Fruit fly (Drosophila melanogaster): ENCODE data around the gene CG42300.

Gene CG42300

DNA sequence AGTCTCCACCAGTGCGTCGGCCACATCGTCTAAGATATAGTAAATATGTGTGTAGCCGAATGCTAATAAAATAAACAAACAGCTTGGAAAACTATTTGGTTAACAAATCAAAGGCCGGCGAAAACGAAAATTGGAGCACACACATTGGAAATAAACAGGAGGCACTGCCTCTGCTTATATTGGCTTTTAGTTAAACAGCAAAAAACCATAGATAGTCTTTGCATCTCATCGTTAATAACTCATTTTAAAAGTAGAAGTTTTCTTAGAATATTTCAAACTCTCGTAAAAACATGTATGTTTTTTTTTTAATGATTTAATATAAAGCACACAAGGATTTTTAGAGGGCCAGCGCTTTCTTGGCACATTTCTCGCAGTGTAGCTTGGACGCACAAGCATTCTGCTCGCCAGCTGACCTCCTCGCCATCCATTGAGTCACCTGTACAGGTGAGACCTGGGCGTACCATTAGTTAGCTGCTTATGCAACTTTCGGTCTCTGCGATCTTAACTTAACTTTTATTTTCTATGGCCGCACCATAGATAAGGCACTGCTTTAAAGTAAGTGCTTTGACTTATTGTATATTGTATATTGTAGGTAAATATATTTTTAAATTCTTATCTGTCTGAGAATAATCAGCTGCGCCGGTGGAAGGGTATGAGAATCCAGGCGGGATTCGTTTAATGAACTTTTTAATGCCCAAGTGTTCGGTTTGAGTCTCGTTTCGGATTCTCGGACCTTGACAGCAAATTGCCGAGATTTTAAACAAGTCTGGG is 36.1 kb upstream of the CG42300 start (continued):
- no peak for TF ChIP-seq CG1792 (GFP tag; optimal IDR thresholded peaks at IDR 0.05)
- peak; percentile 17 for TF ChIP-seq MTF-1 (GFP tag; optimal IDR thresholded peaks at IDR 0.05; ENCODE audit: borderline replicate concordance)
- TF ChIP-seq so (GFP tag; IDR thresholded peaks at IDR 0.05): peak; percentile 39; the same call in 1 of the 3 replicates
- TF ChIP-seq Fer1 (GFP tag; optimal IDR thresholded peaks at IDR 0.05): peak; percentile 41
- 0 out of 3 replicates have a peak, but pooled peaks have one; percentile 30 for TF ChIP-seq croc (GFP tag; conservative IDR thresholded peaks at IDR 0.05)
- no peak for TF ChIP-seq crc (GFP tag; optimal IDR thresholded peaks at IDR 0.05)
- no peak for TF ChIP-seq HmgD (GFP tag; optimal IDR thresholded peaks at IDR 0.05)
- peak; percentile 21 for TF ChIP-seq CG8388 (GFP tag; optimal IDR thresholded peaks at IDR 0.05)
- TF ChIP-seq Usf (GFP tag; optimal IDR thresholded peaks at IDR 0.05): no peak
- no peak for TF ChIP-seq prd (optimal IDR thresholded peaks at IDR 0.05)
- TF ChIP-seq prd (GFP tag; IDR thresholded peaks at IDR 0.05): peak; percentile 60; the same call in 2 of the 3 replicates
- peak; percentile 27 for TF ChIP-seq CG3838 (GFP tag; optimal IDR thresholded peaks at IDR 0.05)
- no peak for TF ChIP-seq gfzf (GFP tag; optimal IDR thresholded peaks at IDR 0.05)
- TF ChIP-seq nau (GFP tag; optimal IDR thresholded peaks at IDR 0.05): no peak
- peak; percentile 1 for TF ChIP-seq HmgZ (tag; optimal IDR thresholded peaks at IDR 0.05)
- peak; percentile 19 for TF ChIP-seq CG4820 (GFP tag; optimal IDR thresholded peaks at IDR 0.05)
- TF ChIP-seq sqz (GFP tag; optimal IDR thresholded peaks at IDR 0.05): no peak
- TF ChIP-seq salm (tag; optimal IDR thresholded peaks at IDR 0.05): no peak
- peak; percentile 17 for TF ChIP-seq nerfin-1 (tag; optimal IDR thresholded peaks at IDR 0.05)
- no peak for TF ChIP-seq kah (GFP tag; optimal IDR thresholded peaks at IDR 0.05)
- TF ChIP-seq az2 (GFP tag; optimal IDR thresholded peaks at IDR 0.05): peak; percentile 51
- peak; percentile 30 for TF ChIP-seq zf30C (GFP tag; optimal IDR thresholded peaks at IDR 0.05)
- TF ChIP-seq tx (GFP tag; optimal IDR thresholded peaks at IDR 0.05): peak; percentile 7
- peak; percentile 18 for TF ChIP-seq dmrt11E (tag; optimal IDR thresholded peaks at IDR 0.05)
- TF ChIP-seq Aef1 (GFP tag; IDR thresholded peaks at IDR 0.05): peak; percentile 46
- TF ChIP-seq CG11247 (GFP tag; IDR thresholded peaks at IDR 0.05): no peak
- TF ChIP-seq CG17328 (GFP tag; IDR thresholded peaks at IDR 0.05): peak; percentile 41; the same call in 1 of the 2 replicates
- TF ChIP-seq CG34376 (GFP tag; optimal IDR thresholded peaks at IDR 0.05): no peak
- peak; percentile 20 for TF ChIP-seq ewg (GFP tag; optimal IDR thresholded peaks at IDR 0.05)
- peak; percentile 45 for TF ChIP-seq CG17385 (GFP tag; optimal IDR thresholded peaks at IDR 0.05)
- peak; percentile 55 for TF ChIP-seq Ptx1 (GFP tag; IDR thresholded peaks at IDR 0.05)
- peak; percentile 21 for TF ChIP-seq CG16863 (GFP tag; optimal IDR thresholded peaks at IDR 0.05)
- TF ChIP-seq fd96Cb (tag; optimal IDR thresholded peaks at IDR 0.05): peak; percentile 28
- TF ChIP-seq Dip3 (GFP tag; optimal IDR thresholded peaks at IDR 0.05): peak; percentile 4
- peak; percentile 28 for TF ChIP-seq CG10654 (GFP tag; optimal IDR thresholded peaks at IDR 0.05)
- no peak for TF ChIP-seq CG4282 (GFP tag; optimal IDR thresholded peaks at IDR 0.05)
- TF ChIP-seq jumu (GFP tag; optimal IDR thresholded peaks at IDR 0.05): peak; percentile 8
- no peak for TF ChIP-seq CG12299 (tag; optimal IDR thresholded peaks at IDR 0.05)
- 0 out of 2 replicates have a peak, but pooled peaks have one; percentile 11 for TF ChIP-seq ttk (GFP tag; IDR thresholded peaks at IDR 0.05)
- TF ChIP-seq CG13424 (tag; optimal IDR thresholded peaks at IDR 0.05): peak; percentile 53
- no peak for TF ChIP-seq CG11696 (GFP tag; IDR thresholded peaks at IDR 0.05)
- 0 out of 2 replicates have a peak, but pooled peaks have one; percentile 29 for TF ChIP-seq sob (GFP tag; IDR thresholded peaks at IDR 0.05)
- TF ChIP-seq CG13296 (GFP tag; optimal IDR thresholded peaks at IDR 0.05): peak; percentile 11
- no peak for TF ChIP-seq CG7987 (GFP tag; optimal IDR thresholded peaks at IDR 0.05)
- no peak for TF ChIP-seq Six4 (GFP tag; optimal IDR thresholded peaks at IDR 0.05)
- TF ChIP-seq CG6689 (GFP tag; IDR thresholded peaks at IDR 0.05): peak; percentile 52; the same call in 1 of the 2 replicates
- TF ChIP-seq toy (GFP tag; IDR thresholded peaks at IDR 0.05): no peak
- TF ChIP-seq CG33557 (GFP tag; optimal IDR thresholded peaks at IDR 0.05): no peak
- TF ChIP-seq CG4854 (GFP tag; optimal IDR thresholded peaks at IDR 0.05): peak; percentile 14
- TF ChIP-seq C15 (GFP tag; IDR thresholded peaks at IDR 0.05): no peak

All from whole organism, embryonic.